Fruit fly (Drosophila melanogaster): ENCODE measurements around the gene CG7974.

CG7974 gene

DNA sequence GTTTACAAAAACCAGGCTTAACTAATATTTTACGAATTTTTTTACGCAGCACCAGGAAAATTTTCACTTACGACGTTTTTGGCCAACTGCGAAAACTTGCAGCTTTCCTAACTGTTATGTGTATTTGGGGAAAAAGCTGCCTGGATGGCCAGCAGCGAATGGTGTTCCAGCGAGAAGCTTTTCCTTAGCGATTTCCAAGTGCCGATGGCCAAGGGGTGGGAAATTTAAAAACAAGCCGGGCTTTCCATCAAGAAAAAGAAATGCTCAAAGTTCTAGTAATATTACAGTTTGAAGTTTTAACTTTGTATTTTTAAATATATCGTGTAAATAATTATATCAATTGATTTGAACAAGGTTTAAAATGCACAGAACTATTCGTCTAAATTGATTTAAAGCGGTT lies 27.3 kb upstream of the CG7974 start, which contains the start of gene nSyb:
TSS of gene nSyb (minus strand) at position 101 of the 400 bp plus-strand sequence.
- TF ChIP-seq CG8159 (tag; optimal IDR thresholded peaks at IDR 0.05) (no peak), CG17806 (tag; optimal IDR thresholded peaks at IDR 0.05) (no peak), CG9948 (tag; optimal IDR thresholded peaks at IDR 0.05) (no peak), CG34367 (tag; optimal IDR thresholded peaks at IDR 0.05) (no peak), CG4496 (GFP tag; IDR thresholded peaks at IDR 0.05) (no peak), Ets98B (GFP tag; IDR thresholded peaks at IDR 0.05) (no peak), CG12605 (GFP tag; IDR thresholded peaks at IDR 0.05) (no peak), gl (tag; optimal IDR thresholded peaks at IDR 0.05) (no peak), D1 (tag; optimal IDR thresholded peaks at IDR 0.05) (no peak), CG13204 (GFP tag; optimal IDR thresholded peaks at IDR 0.05) (no peak), fd96Ca (GFP tag; IDR thresholded peaks at IDR 0.05) (no peak), Pif1B (GFP tag; optimal IDR thresholded peaks at IDR 0.05) (no peak), Pif1A (GFP tag; optimal IDR thresholded peaks at IDR 0.05) (no peak)

DNA sequence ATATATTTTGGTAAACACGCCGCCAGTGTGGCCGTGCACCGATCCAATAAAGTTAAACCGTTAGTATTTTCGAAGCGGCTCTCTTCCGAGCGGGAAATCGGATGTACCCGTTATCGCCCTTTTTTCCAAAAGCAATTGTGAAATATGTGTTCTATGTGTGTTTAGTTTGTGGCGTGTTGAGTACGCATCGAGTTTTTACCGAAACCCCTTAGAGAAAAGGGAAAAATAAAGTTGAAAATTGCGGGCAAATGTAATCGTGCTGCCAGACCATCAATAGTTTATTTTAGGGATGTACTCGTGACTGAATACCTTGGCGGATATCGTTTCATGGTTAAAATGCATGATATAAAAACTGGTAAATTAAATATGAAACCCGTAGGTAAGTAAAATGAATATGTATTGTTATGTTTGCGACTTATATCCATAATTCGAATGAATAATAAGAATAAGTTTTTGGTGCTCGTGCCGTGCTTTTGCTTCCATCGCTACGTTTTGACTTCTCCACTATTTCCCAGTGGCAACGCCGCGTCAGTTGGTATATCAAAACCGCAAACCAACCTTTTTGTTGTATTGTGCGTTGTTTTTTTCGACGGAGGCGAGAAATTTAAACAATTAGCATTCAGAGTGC lies 25.6 kb upstream of the CG7974 start, which contains the start of the genes Mettl2 and Bgb:
TSS of gene Mettl2 (minus strand) at position 51 of the 628 bp plus-strand sequence.
TSS of gene Bgb (plus strand) at position 527 of the 628 bp plus-strand sequence.
- peak; percentile 66 for TF ChIP-seq Snoo (tag; optimal IDR thresholded peaks at IDR 0.05)
- no peak for TF ChIP-seq CG13204 (GFP tag; optimal IDR thresholded peaks at IDR 0.05)
- peak; percentile 57; the same call in 1 of the 2 replicates for TF ChIP-seq Ets98B (GFP tag; IDR thresholded peaks at IDR 0.05)
- no peak for TF ChIP-seq CG8301 (tag; optimal IDR thresholded peaks at IDR 0.05)
- TF ChIP-seq CG14655 (GFP tag; optimal IDR thresholded peaks at IDR 0.05): no peak
- TF ChIP-seq Pif1A (GFP tag; optimal IDR thresholded peaks at IDR 0.05): no peak
- TF ChIP-seq CG4496 (GFP tag; IDR thresholded peaks at IDR 0.05): peak; percentile 84
- TF ChIP-seq fd96Ca (GFP tag; IDR thresholded peaks at IDR 0.05): peak; percentile 50; the same call in 1 of the 3 replicates
- 0 out of 2 replicates have a peak, but pooled peaks have one; percentile 33 for TF ChIP-seq CG12605 (GFP tag; IDR thresholded peaks at IDR 0.05)
- peak; percentile 66 for TF ChIP-seq CG17806 (tag; optimal IDR thresholded peaks at IDR 0.05)
- TF ChIP-seq rn (GFP tag; IDR thresholded peaks at IDR 0.05): peak; percentile 57
- TF ChIP-seq CG10348 (GFP tag; IDR thresholded peaks at IDR 0.05): no peak
- peak; percentile 75 for TF ChIP-seq CG8159 (tag; optimal IDR thresholded peaks at IDR 0.05)
- peak; percentile 31 for TF ChIP-seq CG34367 (tag; optimal IDR thresholded peaks at IDR 0.05)
- TF ChIP-seq CG15710 (tag; optimal IDR thresholded peaks at IDR 0.05): peak; percentile 68
- TF ChIP-seq CG9948 (tag; optimal IDR thresholded peaks at IDR 0.05): peak; percentile 69
- TF ChIP-seq gl (tag; optimal IDR thresholded peaks at IDR 0.05): no peak
- no peak for TF ChIP-seq D1 (tag; optimal IDR thresholded peaks at IDR 0.05)
- TF ChIP-seq Pif1B (GFP tag; optimal IDR thresholded peaks at IDR 0.05): no peak
- TF ChIP-seq EcR (GFP tag; optimal IDR thresholded peaks at IDR 0.05): no peak
- TF ChIP-seq CG32121 (GFP tag; IDR thresholded peaks at IDR 0.05): no peak; the same call in 1 of the 2 replicates

dm6 chr3L:1644920-1645567 lies 19.9 kb upstream of the CG7974 start, which contains the start of the genes alphaCOP and CG13919:
alphaCOP (minus strand) TSS chr3L:1645199.
CG13919 (plus strand) TSS chr3L:1645467.
- TF ChIP-seq Pif1B (GFP tag; optimal IDR thresholded peaks at IDR 0.05) (peak; percentile 98), D1 (tag; optimal IDR thresholded peaks at IDR 0.05) (no peak), Snoo (tag; optimal IDR thresholded peaks at IDR 0.05) (peak; percentile 98), CG4496 (GFP tag; IDR thresholded peaks at IDR 0.05) (peak; percentile 98), Ets98B (GFP tag; IDR thresholded peaks at IDR 0.05) (peak; percentile 98), CG8301 (tag; optimal IDR thresholded peaks at IDR 0.05) (peak; percentile 95), CG34367 (tag; optimal IDR thresholded peaks at IDR 0.05) (peak; percentile 97), rn (GFP tag; IDR thresholded peaks at IDR 0.05) (peak; percentile 96), EcR (GFP tag; optimal IDR thresholded peaks at IDR 0.05) (peak; percentile 53), CG32121 (GFP tag; IDR thresholded peaks at IDR 0.05) (peak; percentile 98), CG15710 (tag; optimal IDR thresholded peaks at IDR 0.05) (peak; percentile 98), fd96Ca (GFP tag; IDR thresholded peaks at IDR 0.05) (peak; percentile 95), CG13204 (GFP tag; optimal IDR thresholded peaks at IDR 0.05) (no peak), CG8159 (tag; optimal IDR thresholded peaks at IDR 0.05) (peak; percentile 96), gl (tag; optimal IDR thresholded peaks at IDR 0.05) (peak; percentile 92), CG12605 (GFP tag; IDR thresholded peaks at IDR 0.05) (peak; percentile 95), Pif1A (GFP tag; optimal IDR thresholded peaks at IDR 0.05) (peak; percentile 99), CG14655 (GFP tag; optimal IDR thresholded peaks at IDR 0.05) (peak; percentile 94), CG10348 (GFP tag; IDR thresholded peaks at IDR 0.05) (peak; percentile 91), CG17806 (tag; optimal IDR thresholded peaks at IDR 0.05) (peak; percentile 95), CG9948 (tag; optimal IDR thresholded peaks at IDR 0.05) (peak; percentile 95)

DNA sequence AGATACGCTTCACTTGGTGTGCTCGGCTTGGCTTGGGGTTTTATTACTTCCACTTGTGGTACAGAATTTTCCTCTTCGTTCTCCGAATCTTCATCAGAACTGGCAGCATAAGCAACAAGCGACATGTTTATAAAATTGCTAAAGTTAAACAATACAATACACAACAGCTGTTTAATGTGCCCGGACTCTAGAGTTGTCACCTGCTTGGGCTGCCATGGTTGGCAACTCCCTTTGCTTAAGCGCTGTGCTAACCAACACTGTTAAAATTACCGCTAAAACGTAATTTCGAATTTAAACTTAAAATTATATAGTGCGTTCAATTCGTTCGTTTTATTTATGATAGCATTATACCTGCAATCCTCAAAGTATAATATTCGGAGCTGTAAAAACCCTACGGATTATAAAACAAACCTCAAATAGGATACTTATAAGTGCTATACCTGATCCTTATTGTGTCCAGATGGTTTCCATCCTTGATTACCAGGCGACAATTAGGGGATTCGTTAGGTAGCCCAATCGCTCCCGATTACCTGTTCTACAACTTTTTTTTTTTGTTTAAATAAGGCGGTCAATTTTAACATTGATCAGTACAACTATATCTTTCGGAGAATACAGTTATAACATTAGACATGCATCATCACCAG lies 17.5 kb upstream of the CG7974 start, which contains the start of the genes CG17249 and Bro:
TSS of gene CG17249 (minus strand) at position 189 of the 644 bp plus-strand sequence.
TSS of gene Bro (plus strand) at position 594 of the 644 bp plus-strand sequence.
- peak; percentile 83 for TF ChIP-seq CG15710 (tag; optimal IDR thresholded peaks at IDR 0.05)
- TF ChIP-seq CG4496 (GFP tag; IDR thresholded peaks at IDR 0.05): no peak
